Worm (Caenorhabditis elegans) whole organism, L3 larva: ENCODE results near the gene mdt-30.

Experiments
- R02D3.7 ChIP-seq: fragments of 150-350 bp; optimal IDR thresholded peaks from 2 replicates; lab custom pipeline; 2014; ENCODE audit warnings: missing biosample characterization, missing genetic modification characterization
- ZK546.5 ChIP-seq: sonication (generic microtip); optimal IDR thresholded peaks from 2 replicates; lab custom pipeline; 2017; ENCODE audit warnings: missing biosample characterization, missing genetic modification characterization
- aly-2 ChIP-seq: fragments of 150-350 bp; optimal IDR thresholded peaks from 2 replicates; lab custom pipeline; 2014; ENCODE audit warnings: missing biosample characterization, missing genetic modification characterization
- ceh-16 ChIP-seq: sonication (generic microtip); optimal IDR thresholded peaks from 2 replicates; lab custom pipeline; 2017; ENCODE audit warnings: missing biosample characterization, missing genetic modification characterization
- ceh-28 ChIP-seq: fragments of 150-350 bp; optimal IDR thresholded peaks from 2 replicates; lab custom pipeline; 2014; ENCODE audit warnings: missing biosample characterization, missing genetic modification reagents, missing genetic modification characterization
- ceh-9 ChIP-seq: sonication (generic microtip); optimal IDR thresholded peaks from 2 replicates; lab custom pipeline; 2018; ENCODE audit warnings: missing biosample characterization, missing genetic modification characterization
- daf-12 ChIP-seq: fragments of 150-350 bp; optimal IDR thresholded peaks from 2 replicates; lab custom pipeline; 2014; ENCODE audit warnings: missing biosample characterization, missing genetic modification reagents, missing genetic modification characterization
- egl-27 ChIP-seq: sonication (generic microtip); optimal IDR thresholded peaks from 4 replicates; lab custom pipeline; 2017; ENCODE audit warnings: missing biosample characterization, missing genetic modification reagents, missing genetic modification characterization
- elt-1 ChIP-seq: fragments of 150-350 bp; optimal IDR thresholded peaks from 2 replicates; lab custom pipeline; 2014; ENCODE audit warnings: missing biosample characterization, missing genetic modification characterization
- elt-3 ChIP-seq, 3 experiments: fragments of 150-350 bp in 1 of 3; sonication (generic microtip) in 2 of 3; optimal IDR thresholded peaks; 2 replicates in 2 of 3; 4 replicates in 1 of 3; lab custom pipeline; 2014 to 2017; ENCODE audit warnings: missing biosample characterization in 3 of 3, missing genetic modification characterization in 3 of 3
- eor-1 ChIP-seq, 2 experiments: fragments of 150-350 bp; optimal IDR thresholded peaks; 2 replicates each; lab custom pipeline; 2014 to 2018; ENCODE audit warnings: missing biosample characterization in 2 of 2, missing genetic modification characterization in 2 of 2
- fkh-10 ChIP-seq: sonication (generic microtip); optimal IDR thresholded peaks from 2 replicates; lab custom pipeline; 2017; ENCODE audit warnings: missing biosample characterization, missing genetic modification reagents, missing genetic modification characterization
- fkh-2 ChIP-seq: fragments of 150-350 bp; optimal IDR thresholded peaks from 2 replicates; lab custom pipeline; 2014; ENCODE audit warnings: missing biosample characterization, missing genetic modification reagents, missing genetic modification characterization
- fos-1 ChIP-seq: fragments of 150-350 bp; optimal IDR thresholded peaks from 2 replicates; lab custom pipeline; 2014; ENCODE audit warnings: missing biosample characterization, missing genetic modification characterization
- jun-1 ChIP-seq: fragments of 150-350 bp; optimal IDR thresholded peaks from 2 replicates; lab custom pipeline; 2014; ENCODE audit warnings: missing biosample characterization, missing genetic modification reagents, missing genetic modification characterization
- lin-15B ChIP-seq: fragments of 150-350 bp; optimal IDR thresholded peaks from 2 replicates; lab custom pipeline; 2014; ENCODE audit warnings: missing biosample characterization, missing genetic modification characterization
- lin-39 ChIP-seq: fragments of 150-350 bp; optimal IDR thresholded peaks from 2 replicates; lab custom pipeline; 2018; ENCODE audit warnings: missing biosample characterization, missing genetic modification reagents, missing genetic modification characterization
- lsy-12 ChIP-seq: sonication (generic microtip); optimal IDR thresholded peaks from 2 replicates; lab custom pipeline; 2016; ENCODE audit warnings: mild to moderate bottlenecking, missing genetic modification characterization, missing compliant biosample characterization
- mml-1 ChIP-seq: fragments of 150-350 bp; sonication (generic microtip); optimal IDR thresholded peaks from 3 replicates; lab custom pipeline; 2014; ENCODE audit warnings: missing biosample characterization, missing genetic modification characterization
- nhr-11 ChIP-seq: fragments of 150-350 bp; optimal IDR thresholded peaks from 2 replicates; lab custom pipeline; 2014; ENCODE audit warnings: missing biosample characterization, missing genetic modification characterization
- nhr-12 ChIP-seq: fragments of 150-350 bp; optimal IDR thresholded peaks from 2 replicates; lab custom pipeline; 2014; ENCODE audit warnings: missing biosample characterization, missing genetic modification characterization
- nhr-23 ChIP-seq: fragments of 150-350 bp; optimal IDR thresholded peaks from 2 replicates; lab custom pipeline; 2014; ENCODE audit warnings: missing biosample characterization, missing genetic modification reagents, missing genetic modification characterization
- nhr-43 ChIP-seq: sonication (generic microtip); optimal IDR thresholded peaks from 2 replicates; lab custom pipeline; 2016; ENCODE audit warnings: mild to moderate bottlenecking, missing genetic modification characterization, missing compliant biosample characterization; ENCODE audit not compliant: poor library complexity, severe bottlenecking
- nhr-76 ChIP-seq: fragments of 150-350 bp; sonication (generic microtip); optimal IDR thresholded peaks from 5 replicates; lab custom pipeline; 2014; ENCODE audit warnings: missing biosample characterization, missing genetic modification characterization
- pqm-1 ChIP-seq: fragments of 150-350 bp; optimal IDR thresholded peaks from 2 replicates; lab custom pipeline; 2017; ENCODE audit warnings: missing biosample characterization, missing genetic modification characterization, inconsistent platforms
- sea-2 ChIP-seq: fragments of 150-350 bp; sonication (generic microtip); optimal IDR thresholded peaks from 4 replicates; lab custom pipeline; 2014; ENCODE audit warnings: missing biosample characterization, missing genetic modification reagents, missing genetic modification characterization
- skn-1 ChIP-seq: fragments of 150-350 bp; optimal IDR thresholded peaks from 2 replicates; lab custom pipeline; 2014; ENCODE audit warnings: missing biosample characterization, missing genetic modification characterization
- snpc-4 ChIP-seq: fragments of 150-350 bp; optimal IDR thresholded peaks from 2 replicates; lab custom pipeline; 2014; ENCODE audit warnings: missing biosample characterization, missing genetic modification characterization
- tbx-2 ChIP-seq: sonication (generic microtip); optimal IDR thresholded peaks from 2 replicates; lab custom pipeline; 2016; ENCODE audit warnings: mild to moderate bottlenecking, missing genetic modification characterization, missing compliant biosample characterization
- unc-39 ChIP-seq: sonication (generic microtip); optimal IDR thresholded peaks from 4 replicates; lab custom pipeline; 2017; ENCODE audit warnings: missing biosample characterization, missing genetic modification characterization
- unc-62 ChIP-seq: fragments of 150-350 bp; sonication (generic microtip); optimal IDR thresholded peaks from 4 replicates; lab custom pipeline; 2014; ENCODE audit warnings: missing biosample characterization, missing genetic modification reagents, missing genetic modification characterization
- zag-1 ChIP-seq: fragments of 150-350 bp; optimal IDR thresholded peaks from 2 replicates; lab custom pipeline; 2014; ENCODE audit warnings: missing biosample characterization, missing genetic modification characterization
- ztf-4 ChIP-seq: fragments of 150-350 bp; optimal IDR thresholded peaks from 2 replicates; lab custom pipeline; 2014; ENCODE audit warnings: missing biosample characterization, missing genetic modification characterization

The mdt-30 gene

DNA sequence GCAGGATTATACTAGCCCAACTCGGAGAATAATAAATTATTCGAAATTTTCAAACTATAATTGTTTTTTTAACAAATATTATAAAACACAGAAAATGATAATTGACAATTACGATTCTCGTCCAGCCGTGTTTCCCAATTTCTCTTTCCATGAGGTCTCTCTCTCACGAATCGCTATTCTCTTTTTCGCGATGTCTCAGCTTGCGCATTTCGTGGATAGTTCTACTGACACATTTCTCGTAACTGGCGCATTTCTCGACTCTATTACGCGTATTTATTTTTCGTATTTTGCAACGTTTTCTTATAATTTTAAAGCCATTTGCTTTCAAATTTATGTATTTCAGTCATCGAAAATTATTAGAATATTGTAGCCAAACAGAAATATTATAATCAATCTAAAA is 15.9 kb upstream of the mdt-30 start (continued):
- TF ChIP-seq lin-39 (tag; lab: Kevin White, UChicago) (peak; percentile 98), unc-39 (no peak), aly-2 (no peak), ztf-4 (peak; percentile 81), sea-2 (GFP tag; lab: Kevin White, UChicago) (no peak), fkh-10 (GFP tag; lab: Kevin White, UChicago) (peak; percentile 96), lin-15B (tag; lab: Kevin White, UChicago) (peak; percentile 99), pqm-1 (tag; lab: Kevin White, UChicago) (peak; percentile 96), nhr-11 (tag; lab: Kevin White, UChicago) (peak; percentile 97), nhr-12 (tag; lab: Kevin White, UChicago) (no peak), zag-1 (peak; percentile 49), ZK546.5 (tag; lab: Kevin White, UChicago) (peak; percentile 66), elt-1 (tag; lab: Kevin White, UChicago) (peak; percentile 82), eor-1 (tag; optimal IDR thresholded peaks at IDR 0.05; lab: Kevin White, UChicago) (peak in 1 of 2 experiments; percentile 14), jun-1 (tag; lab: Kevin White, UChicago) (peak; percentile 97), ceh-28 (tag; lab: Kevin White, UChicago) (peak; percentile 93)
- TF ChIP-seq, all 47 proteins: peak for 38

DNA sequence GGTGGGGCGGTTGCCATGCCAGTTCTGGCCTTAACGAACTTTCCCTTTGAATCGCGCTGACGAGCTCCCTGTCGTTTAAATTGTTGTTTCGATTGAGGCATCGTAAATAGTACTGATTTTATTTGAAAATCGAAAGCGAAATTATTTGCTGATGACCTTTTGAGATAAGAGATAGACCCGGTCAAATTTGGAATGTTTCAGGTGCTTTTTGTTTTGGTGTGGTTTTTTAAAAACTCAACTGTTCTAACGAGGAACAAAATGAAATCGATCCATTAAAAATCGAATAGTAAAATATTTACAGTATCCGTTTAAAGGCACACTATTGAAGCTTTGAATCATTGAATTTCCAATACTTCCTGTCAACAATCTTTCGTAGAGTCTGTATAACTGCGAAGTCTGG is 14.9 kb upstream of the mdt-30 start, which contains the start of gene K12H4.6:
TSS of gene K12H4.6 (minus strand) at position 101 of the 400 bp plus-strand sequence.
- no peak for TF ChIP-seq egl-27
- no peak for TF ChIP-seq zag-1
- TF ChIP-seq sea-2 (GFP tag; lab: Kevin White, UChicago) = no peak
- no peak for TF ChIP-seq lsy-12 (tag; lab: Kevin White, UChicago)
- TF ChIP-seq elt-3 (tag; optimal IDR thresholded peaks at IDR 0.05; lab: Kevin White, UChicago) = no peak
- TF ChIP-seq unc-62 (GFP tag; lab: Kevin White, UChicago) = no peak
- TF ChIP-seq nhr-23 (tag; lab: Kevin White, UChicago) = no peak
- TF ChIP-seq ceh-16 (tag; lab: Kevin White, UChicago) = no peak
- no peak for TF ChIP-seq fkh-2 (tag; lab: Kevin White, UChicago)
- TF ChIP-seq, all 47 proteins: peak for 0

DNA sequence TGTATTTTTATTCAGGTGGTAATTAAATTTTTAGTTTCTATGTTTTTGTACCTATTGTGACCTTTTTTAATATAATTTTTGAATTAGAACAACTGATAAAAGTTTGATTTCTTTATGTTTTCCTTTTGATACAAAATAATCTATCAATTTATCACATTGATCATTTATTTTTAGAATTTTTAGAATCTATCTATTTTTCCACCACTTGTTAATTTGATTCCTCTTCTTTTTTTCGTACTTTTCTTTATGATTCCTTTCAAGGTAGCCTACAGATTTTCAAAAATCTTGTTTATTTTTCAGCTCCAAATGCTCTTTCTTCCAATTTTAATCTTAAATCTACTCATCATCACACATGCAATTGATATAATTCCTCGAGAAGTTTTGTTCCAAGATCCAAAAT is 10.1 kb upstream of the mdt-30 start, which contains the start of gene dpf-6:
TSS of gene dpf-6 (plus strand) at position 301 of the 400 bp plus-strand sequence.
- TF ChIP-seq fos-1 (tag; lab: Kevin White, UChicago) (no peak), snpc-4 (tag; lab: Kevin White, UChicago) (no peak), fkh-2 (tag; lab: Kevin White, UChicago) (no peak), mml-1 (tag; lab: Kevin White, UChicago) (no peak), daf-12 (tag; lab: Kevin White, UChicago) (no peak), skn-1 (tag; lab: Kevin White, UChicago) (no peak)
- TF ChIP-seq, all 47 proteins: peak for 0

DNA sequence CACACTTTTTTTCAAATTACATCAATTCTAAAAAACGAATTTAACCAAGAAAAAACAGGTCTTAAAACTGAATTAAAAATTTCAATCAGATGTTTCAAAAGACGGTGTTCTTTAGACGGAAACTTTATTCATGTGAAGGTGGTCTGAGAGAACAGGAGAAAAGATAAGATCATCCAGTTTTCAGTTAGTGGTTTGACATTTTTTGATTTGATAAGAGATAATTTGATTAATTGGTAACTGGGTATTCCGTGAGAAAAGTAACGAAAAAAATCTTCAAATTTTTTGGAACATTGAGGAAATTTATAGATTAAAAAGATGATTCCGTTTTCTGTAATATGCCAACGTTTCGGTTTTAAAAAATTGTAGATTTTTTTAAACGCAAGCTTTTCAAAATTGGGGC is 8.7 kb upstream of the mdt-30 start:
- TF ChIP-seq nhr-43 (no peak), nhr-76 (tag; lab: Kevin White, UChicago) (no peak), sea-2 (GFP tag; lab: Kevin White, UChicago) (no peak), skn-1 (tag; lab: Kevin White, UChicago) (no peak), pqm-1 (tag; lab: Kevin White, UChicago) (no peak), R02D3.7 (no peak), nhr-23 (tag; lab: Kevin White, UChicago) (peak; percentile 1), elt-3 (tag; optimal IDR thresholded peaks at IDR 0.05; lab: Kevin White, UChicago) (peak in 1 of 3 experiments; percentile 79), unc-39 (no peak)

DNA sequence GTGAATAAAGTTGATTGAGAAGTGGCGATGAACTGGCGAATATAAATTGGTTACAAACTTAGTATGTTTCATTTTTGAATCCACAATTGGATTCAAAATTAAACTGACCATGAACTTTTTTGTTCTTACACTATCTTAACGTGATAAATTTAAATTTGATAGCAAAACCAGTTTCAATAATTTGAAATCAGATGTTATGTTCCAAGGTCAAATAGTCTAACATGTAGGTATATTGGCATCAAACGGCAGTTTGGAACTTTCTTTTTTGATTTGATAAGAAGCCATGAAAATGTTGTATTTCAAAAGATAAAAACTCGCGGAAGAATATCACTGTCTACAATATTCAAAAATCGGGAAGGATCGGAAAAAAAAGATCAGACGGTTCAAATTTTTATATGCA is 8.2 kb upstream of the mdt-30 start:
- TF ChIP-seq ceh-9 (tag; lab: Kevin White, UChicago) = no peak
- TF ChIP-seq nhr-12 (tag; lab: Kevin White, UChicago) = no peak
- TF ChIP-seq tbx-2 (tag; lab: Kevin White, UChicago) = no peak
- TF ChIP-seq ceh-28 (tag; lab: Kevin White, UChicago) = no peak
- no peak for TF ChIP-seq nhr-43
- TF ChIP-seq R02D3.7 = no peak
- TF ChIP-seq egl-27 = no peak
- no peak for TF ChIP-seq sea-2 (GFP tag; lab: Kevin White, UChicago)
- no peak for TF ChIP-seq fkh-10 (GFP tag; lab: Kevin White, UChicago)
- TF ChIP-seq unc-39 = no peak
- no peak for TF ChIP-seq fos-1 (tag; lab: Kevin White, UChicago)
- no peak for TF ChIP-seq lin-39 (tag; lab: Kevin White, UChicago)
- no peak for TF ChIP-seq lin-15B (tag; lab: Kevin White, UChicago)
- TF ChIP-seq zag-1 = no peak
- TF ChIP-seq aly-2 = no peak
- TF ChIP-seq nhr-76 (tag; lab: Kevin White, UChicago) = no peak
